Worm (Caenorhabditis elegans): ENCODE results near the gene ttr-46.

ttr-46 gene

ce11 chrV:9995791-9996190 lies 44.8 kb downstream of the ttr-46 start, which contains the start of gene K08H10.6:
Gene K08H10.6, minus strand, starts transcription at chrV:9995891.
- TF ChIP-seq ceh-6 (GFP tag; optimal IDR thresholded peaks at IDR 0.05) (no peak), ceh-24 (tag; optimal IDR thresholded peaks at IDR 0.05) (no peak), ceh-14 (tag; optimal IDR thresholded peaks at IDR 0.05) (no peak), hlh-15 (tag; optimal IDR thresholded peaks at IDR 0.05) (no peak), ref-2 (tag; optimal IDR thresholded peaks at IDR 0.05) (no peak), ceh-19 (GFP tag; optimal IDR thresholded peaks at IDR 0.05) (no peak), mec-3 (tag; optimal IDR thresholded peaks at IDR 0.05; ENCODE audit: borderline replicate concordance) (no peak), sox-2 (GFP tag; IDR thresholded peaks at IDR 0.05) (no peak), ahr-1 (tag; optimal IDR thresholded peaks at IDR 0.05) (no peak), pros-1 (tag; optimal IDR thresholded peaks at IDR 0.05) (no peak), Y22D7AL.16 (tag; optimal IDR thresholded peaks at IDR 0.05) (no peak), dmd-4 (tag; optimal IDR thresholded peaks at IDR 0.05; ENCODE audit: borderline replicate concordance) (no peak), pha-4 (tag; optimal IDR thresholded peaks at IDR 0.05) (no peak), ceh-45 (GFP tag; IDR thresholded peaks at IDR 0.05) (no peak), rnt-1 (tag; optimal IDR thresholded peaks at IDR 0.05) (no peak), unc-42 (tag; optimal IDR thresholded peaks at IDR 0.05) (no peak)

ce11 chrV:10000760-10001159 lies 49.7 kb downstream of the ttr-46 start, which contains the start of gene K08H10.10:
Gene K08H10.10, plus strand, starts transcription at chrV:10001060.
- TF ChIP-seq nfya-1 (tag; optimal IDR thresholded peaks at IDR 0.05) (no peak), pha-4 (tag; optimal IDR thresholded peaks at IDR 0.05) (no peak), elt-2 (tag; optimal IDR thresholded peaks at IDR 0.05) (no peak)
